Worm (Caenorhabditis elegans) whole organism, L1 larva: ENCODE measurements around the gene lips-9.

ENCODE experiments used
- blmp-1 ChIP-seq: fragments of 150-350 bp; optimal IDR thresholded peaks from 2 replicates; lab custom pipeline; 2014; ENCODE audit warnings: missing biosample characterization, missing genetic modification characterization
- lin-13 ChIP-seq: fragments of 150-350 bp; optimal IDR thresholded peaks from 2 replicates; lab custom pipeline; 2014; ENCODE audit warnings: missing biosample characterization, missing genetic modification reagents, missing genetic modification characterization
- lin-15B ChIP-seq: fragments of 150-350 bp; sonication (generic microtip); optimal IDR thresholded peaks from 3 replicates; lab custom pipeline; 2014; ENCODE audit warnings: missing biosample characterization, missing genetic modification characterization
- pqm-1 ChIP-seq: sonication (generic microtip); optimal IDR thresholded peaks from 3 replicates; lab custom pipeline; 2017; ENCODE audit warnings: missing biosample characterization, missing genetic modification characterization
- snpc-4 ChIP-seq: fragments of 150-350 bp; optimal IDR thresholded peaks from 2 replicates; lab custom pipeline; 2014; ENCODE audit warnings: missing biosample characterization, missing genetic modification characterization
- xbp-1 ChIP-seq: sonication (generic microtip); optimal IDR thresholded peaks from 2 replicates; lab custom pipeline; 2016; ENCODE audit warnings: missing genetic modification characterization, missing compliant biosample characterization
- zip-4 ChIP-seq: fragments of 200-800 bp; sonication (Bioruptor generic); optimal IDR thresholded peaks from 2 replicates; lab custom pipeline; 2018; ENCODE audit warnings: mild to moderate bottlenecking, missing genetic modification characterization, moderate library complexity, missing compliant biosample characterization

ce11 chrII:12966274-12966673 is 31.1 kb upstream of the lips-9 start:
- TF ChIP-seq lin-15B (tag; lab: Kevin White, UChicago) = no peak
- TF ChIP-seq snpc-4 = no peak
- TF ChIP-seq zip-4 = no peak
- no peak for TF ChIP-seq xbp-1 (tag; lab: Kevin White, UChicago)
- TF ChIP-seq pqm-1 (tag; lab: Kevin White, UChicago) = no peak
- no peak for TF ChIP-seq blmp-1 (tag; lab: Kevin White, UChicago)
- no peak for TF ChIP-seq lin-13
